Worm (Caenorhabditis elegans): Measurements from ENCODE around the gene cdh-5.

The cdh-5 gene

DNA sequence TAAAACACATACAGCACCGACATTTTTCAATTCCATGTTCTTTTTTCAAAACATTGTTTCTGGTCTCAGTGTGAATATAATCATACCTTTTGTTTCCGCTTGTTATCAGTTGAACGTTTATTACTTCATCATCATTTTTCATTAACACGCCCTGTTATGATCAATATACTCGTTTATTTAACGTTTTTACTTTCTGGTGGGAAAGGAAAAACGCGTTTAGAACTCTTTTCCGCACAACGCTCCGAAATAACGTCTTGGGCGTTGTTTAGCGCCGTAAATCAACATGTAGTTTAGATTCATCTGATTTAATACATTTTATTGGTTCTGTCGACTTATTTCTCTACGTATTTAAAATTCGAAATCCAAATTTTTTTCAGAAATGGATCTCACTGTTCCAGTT is 56.6 kb downstream of the cdh-5 start, which contains the start of gene pgm-3:
Gene pgm-3 (plus strand): TSS at position 378 of the 400 bp plus-strand sequence.
- TF ChIP-seq skn-1 (tag; optimal IDR thresholded peaks at IDR 0.05), result peak; percentile 20
- peak; percentile 3 for TF ChIP-seq fos-1 (tag; optimal IDR thresholded peaks at IDR 0.05)
- TF ChIP-seq sem-4 (tag; optimal IDR thresholded peaks at IDR 0.05), result no peak
- no peak for TF ChIP-seq elt-3 (tag; optimal IDR thresholded peaks at IDR 0.05)
- no peak for TF ChIP-seq lin-13 (GFP tag; optimal IDR thresholded peaks at IDR 0.05)
- no peak for TF ChIP-seq unc-55 (GFP tag; optimal IDR thresholded peaks at IDR 0.05)
- no peak for TF ChIP-seq snpc-4 (tag; optimal IDR thresholded peaks at IDR 0.05)
- no peak for TF ChIP-seq ceh-16 (tag; optimal IDR thresholded peaks at IDR 0.05)
- no peak for TF ChIP-seq mdl-1 (tag; optimal IDR thresholded peaks at IDR 0.05)
- TF ChIP-seq nhr-10 (tag; optimal IDR thresholded peaks at IDR 0.05), result no peak

Data from whole organism, L2 larva.